Worm (Caenorhabditis elegans): Measurements from ENCODE around the gene imp-3.

ce11 chrIV:7759527-7759926, 29.9 kb downstream of the imp-3 start, which contains the start of gene dsb-3:
- TF ChIP-seq snpc-4 (GFP tag; optimal IDR thresholded peaks at IDR 0.05) (no peak), snpc-4 (tag; optimal IDR thresholded peaks at IDR 0.05) (no peak), sea-2 (GFP tag; IDR thresholded peaks at IDR 0.05) (no peak)
